Worm (Caenorhabditis elegans) whole organism, young adult: Measurements from ENCODE around the gene Y105C5A.1270.
A peak's percentile ranks its signal among the peaks of the same experiment; 100 is the strongest.

Source experiments
- B0035.1 ChIP-seq: sonication (generic microtip); optimal IDR thresholded peaks from 2 replicates; lab custom pipeline; 2016; ENCODE audit warnings: missing genetic modification characterization, mild to moderate bottlenecking, missing compliant biosample characterization, missing genotype, missing genetic modification reagents
- B0336.3 ChIP-seq: fragments of 200-800 bp; sonication (Bioruptor generic); IDR thresholded peaks from 2 replicates; pipeline ENCODE4 v1.3.6; 2022; ENCODE audit warnings: missing genetic modification characterization, missing compliant biosample characterization
- C17E4.6 ChIP-seq: fragments of 200-800 bp; sonication (Bioruptor generic); IDR thresholded peaks from 2 replicates; pipeline ENCODE4 v1.3.6; 2022; ENCODE audit warnings: missing genetic modification reagents, missing genetic modification characterization, missing compliant biosample characterization
- F10E7.11 ChIP-seq: sonication (generic microtip); optimal IDR thresholded peaks from 2 replicates; lab custom pipeline; 2017; ENCODE audit warnings: mild to moderate bottlenecking, missing genetic modification characterization, moderate library complexity, missing compliant biosample characterization
- F22D6.2 ChIP-seq: sonication (generic microtip); optimal IDR thresholded peaks from 2 replicates; lab custom pipeline; 2016; ENCODE audit warnings: mild to moderate bottlenecking, missing genetic modification characterization, missing compliant biosample characterization
- F37B4.10 ChIP-seq: fragments of 200-800 bp; sonication (Bioruptor generic); IDR thresholded peaks from 2 replicates; pipeline ENCODE4 v1.3.6; 2022; ENCODE audit warnings: missing genetic modification characterization, missing compliant biosample characterization
- F39B2.1 ChIP-seq: fragments of 200-800 bp; sonication (Bioruptor generic); IDR thresholded peaks from 2 replicates; pipeline ENCODE4 v1.3.6; 2022; ENCODE audit warnings: missing genetic modification reagents, missing genetic modification characterization, missing compliant biosample characterization
- F55B11.4 ChIP-seq: sonication (generic microtip); optimal IDR thresholded peaks from 2 replicates; lab custom pipeline; 2016; ENCODE audit warnings: missing compliant biosample characterization, missing genetic modification characterization, borderline replicate concordance; ENCODE audit not compliant: insufficient read depth
- T07F8.4 ChIP-seq: sonication (generic microtip); optimal IDR thresholded peaks from 2 replicates; lab custom pipeline; 2016; ENCODE audit warnings: mild to moderate bottlenecking, missing genetic modification characterization, moderate library complexity, missing compliant biosample characterization
- T26A5.8 ChIP-seq: sonication (generic microtip); optimal IDR thresholded peaks from 2 replicates; lab custom pipeline; 2016; ENCODE audit warnings: missing genetic modification characterization, missing compliant biosample characterization
- Y53F4B.3 ChIP-seq: fragments of 200-800 bp; sonication (Bioruptor generic); IDR thresholded peaks from 2 replicates; pipeline ENCODE4 v1.3.6; 2022; ENCODE audit warnings: missing genetic modification reagents, missing genetic modification characterization, missing compliant biosample characterization
- Y95B8A.8 ChIP-seq: fragments of 200-800 bp; sonication (Bioruptor generic); IDR thresholded peaks from 2 replicates; pipeline ENCODE4 v1.3.6; 2022; ENCODE audit warnings: missing genetic modification reagents, missing genetic modification characterization, missing compliant biosample characterization
- akir-1 ChIP-seq: fragments of 200-800 bp; sonication (Bioruptor generic); optimal IDR thresholded peaks from 2 replicates; lab custom pipeline; 2018; ENCODE audit warnings: mild to moderate bottlenecking, missing genetic modification characterization, moderate library complexity, missing compliant biosample characterization
- aptf-2 ChIP-seq: fragments of 200-800 bp; sonication (Bioruptor generic); conservative IDR thresholded peaks from 2 replicates; pipeline ENCODE4 v1.3.6; 2022; ENCODE audit warnings: missing genetic modification reagents, missing genetic modification characterization, missing compliant biosample characterization
- athp-1 ChIP-seq: sonication (generic microtip); optimal IDR thresholded peaks from 2 replicates; lab custom pipeline; 2017; ENCODE audit warnings: mild to moderate bottlenecking, missing genetic modification characterization, missing compliant biosample characterization
- ccch-3 ChIP-seq: fragments of 200-800 bp; sonication (Bioruptor generic); optimal IDR thresholded peaks from 2 replicates; lab custom pipeline; 2018; ENCODE audit warnings: mild to moderate bottlenecking, missing genetic modification characterization, missing compliant biosample characterization
- ceh-100 ChIP-seq: fragments of 200-800 bp; sonication (Bioruptor generic); IDR thresholded peaks from 2 replicates; pipeline ENCODE4 v1.3.6; 2022; ENCODE audit warnings: missing genetic modification reagents, missing genetic modification characterization, missing compliant biosample characterization
- ceh-91 ChIP-seq: fragments of 200-800 bp; sonication (Bioruptor generic); IDR thresholded peaks from 2 replicates; pipeline ENCODE4 v1.3.6; 2022; ENCODE audit warnings: missing genetic modification reagents, missing genetic modification characterization, missing compliant biosample characterization
- chd-7 ChIP-seq: sonication (generic microtip); optimal IDR thresholded peaks from 2 replicates; lab custom pipeline; 2016; ENCODE audit warnings: mild to moderate bottlenecking, missing genetic modification characterization, moderate library complexity, missing compliant biosample characterization
- egrh-3 ChIP-seq: fragments of 200-800 bp; sonication (Bioruptor generic); IDR thresholded peaks from 2 replicates; pipeline ENCODE4 v1.3.6; 2022; ENCODE audit warnings: missing genetic modification reagents, missing genetic modification characterization, missing compliant biosample characterization
- gei-17 ChIP-seq: fragments of 200-800 bp; sonication (Bioruptor generic); optimal IDR thresholded peaks from 2 replicates; lab custom pipeline; 2018; ENCODE audit warnings: mild to moderate bottlenecking, missing genetic modification characterization, missing compliant biosample characterization
- him-1 ChIP-seq: sonication (generic microtip); optimal IDR thresholded peaks from 2 replicates; lab custom pipeline; 2016; ENCODE audit warnings: missing genotype, missing genetic modification reagents, missing genetic modification characterization, missing compliant biosample characterization
- hlh-26 ChIP-seq: fragments of 200-800 bp; sonication (Bioruptor generic); conservative IDR thresholded peaks from 2 replicates; pipeline ENCODE4 v1.3.6; 2022; ENCODE audit warnings: missing genetic modification reagents, missing genetic modification characterization, missing compliant biosample characterization
- lag-1 ChIP-seq: fragments of 200-800 bp; sonication (Bioruptor generic); IDR thresholded peaks from 2 replicates; pipeline ENCODE4 v1.3.6; 2022; ENCODE audit warnings: missing genetic modification reagents, missing genetic modification characterization, missing compliant biosample characterization
- let-607 ChIP-seq, 2 experiments: fragments of 200-800 bp in 1 of 2; sonication (Bioruptor generic) in 1 of 2; sonication (generic microtip) in 1 of 2; optimal IDR thresholded peaks; 2 replicates each; lab custom pipeline; 2016 to 2018; ENCODE audit warnings: mild to moderate bottlenecking in 2 of 2, missing compliant biosample characterization in 2 of 2, missing genetic modification characterization in 2 of 2, moderate library complexity in 2 of 2, missing genotype in 1 of 2
- lin-26 ChIP-seq: fragments of 200-800 bp; sonication (Bioruptor generic); IDR thresholded peaks from 2 replicates; pipeline ENCODE4 v1.3.6; 2022; ENCODE audit warnings: missing genetic modification reagents, missing genetic modification characterization, missing compliant biosample characterization
- lin-35 ChIP-seq, 3 experiments: fragments of 150-350 bp in 2 of 3; sonication (generic microtip) in 1 of 3; optimal IDR thresholded peaks; 2 replicates each; lab custom pipeline; 2014 to 2018; ENCODE audit warnings: missing biosample characterization in 3 of 3, missing genetic modification characterization in 3 of 3, missing genetic modification reagents in 3 of 3
- lin-40 ChIP-seq: sonication (generic microtip); optimal IDR thresholded peaks from 2 replicates; lab custom pipeline; 2016; ENCODE audit warnings: missing genetic modification characterization, mild to moderate bottlenecking, missing compliant biosample characterization, missing genotype, missing genetic modification reagents
- lin-54 ChIP-seq: fragments of 200-800 bp; sonication (Bioruptor generic); optimal IDR thresholded peaks from 2 replicates; lab custom pipeline; 2018; ENCODE audit warnings: mild to moderate bottlenecking, missing genetic modification characterization, missing compliant biosample characterization
- lir-1 ChIP-seq: fragments of 200-800 bp; sonication (Bioruptor generic); conservative IDR thresholded peaks from 2 replicates; pipeline ENCODE4 v1.3.6; 2022; ENCODE audit warnings: missing genetic modification reagents, missing genetic modification characterization, missing compliant biosample characterization
- lsl-1 ChIP-seq: fragments of 200-800 bp; sonication (Bioruptor generic); optimal IDR thresholded peaks from 2 replicates; lab custom pipeline; 2018; ENCODE audit warnings: mild to moderate bottlenecking, missing genetic modification characterization, moderate library complexity, missing compliant biosample characterization
- madf-8 ChIP-seq: fragments of 200-800 bp; sonication (Bioruptor generic); conservative IDR thresholded peaks from 2 replicates; pipeline ENCODE4 v1.3.6; 2022; ENCODE audit warnings: missing genetic modification reagents, missing genetic modification characterization, missing compliant biosample characterization
- nfya-1 ChIP-seq: sonication (generic microtip); optimal IDR thresholded peaks from 2 replicates; lab custom pipeline; 2017; ENCODE audit warnings: antibody characterized with exemption, missing compliant biosample characterization, missing genetic modification characterization, borderline replicate concordance; ENCODE audit not compliant: insufficient read depth
- nhr-179 ChIP-seq: sonication (generic microtip); optimal IDR thresholded peaks from 2 replicates; lab custom pipeline; 2016; ENCODE audit warnings: mild to moderate bottlenecking, missing genetic modification characterization, missing compliant biosample characterization
- nhr-27 ChIP-seq: fragments of 200-800 bp; sonication (Bioruptor generic); optimal IDR thresholded peaks from 2 replicates; lab custom pipeline; 2018; ENCODE audit warnings: mild to moderate bottlenecking, missing genetic modification characterization, moderate library complexity, missing compliant biosample characterization
- rpc-1 ChIP-seq, 2 experiments: fragments of 150-350 bp in 1 of 2; sonication (generic microtip) in 1 of 2; optimal IDR thresholded peaks; 2 replicates each; lab custom pipeline; 2014 to 2018; ENCODE audit warnings: missing biosample characterization in 1 of 2, missing genetic modification characterization in 1 of 2, missing genetic modification reagents in 1 of 2, missing genotype in 1 of 2
- snpc-1.3 ChIP-seq: sonication (generic microtip); optimal IDR thresholded peaks from 2 replicates; lab custom pipeline; 2017; ENCODE audit warnings: missing genetic modification characterization, mild to moderate bottlenecking, missing compliant biosample characterization, antibody characterized with exemption, moderate library complexity, missing genotype, missing genetic modification reagents; ENCODE audit not compliant: insufficient read depth
- snpc-3.4 ChIP-seq: sonication (generic microtip); optimal IDR thresholded peaks from 2 replicates; lab custom pipeline; 2017; ENCODE audit warnings: missing genetic modification characterization, mild to moderate bottlenecking, missing compliant biosample characterization, antibody characterized with exemption, moderate library complexity, missing genotype, missing genetic modification reagents
- sptf-2 ChIP-seq: fragments of 200-800 bp; sonication (Bioruptor generic); optimal IDR thresholded peaks from 2 replicates; lab custom pipeline; 2018; ENCODE audit warnings: mild to moderate bottlenecking, missing genetic modification characterization, missing compliant biosample characterization
- tbx-9 ChIP-seq: sonication (generic microtip); optimal IDR thresholded peaks from 2 replicates; lab custom pipeline; 2016; ENCODE audit warnings: borderline replicate concordance, missing genetic modification characterization, inconsistent platforms, missing compliant biosample characterization
- unc-62 ChIP-seq: fragments of 150-350 bp; optimal IDR thresholded peaks from 2 replicates; lab custom pipeline; 2014; ENCODE audit warnings: missing biosample characterization, missing genetic modification reagents, missing genetic modification characterization
- xnd-1 ChIP-seq: sonication (generic microtip); optimal IDR thresholded peaks from 2 replicates; lab custom pipeline; 2016; ENCODE audit warnings: missing genotype, missing genetic modification reagents, missing genetic modification characterization, missing compliant biosample characterization
- zim-3 ChIP-seq: sonication (generic microtip); optimal IDR thresholded peaks from 2 replicates; lab custom pipeline; 2017; ENCODE audit warnings: mild to moderate bottlenecking, missing genetic modification characterization, moderate library complexity, missing compliant biosample characterization
- ztf-18 ChIP-seq: sonication (generic microtip); optimal IDR thresholded peaks from 2 replicates; lab custom pipeline; 2016; ENCODE audit warnings: missing genotype, mild to moderate bottlenecking, missing genetic modification characterization, missing compliant biosample characterization
- ztf-26 ChIP-seq: sonication (generic microtip); optimal IDR thresholded peaks from 2 replicates; lab custom pipeline; 2017; ENCODE audit warnings: missing genetic modification characterization, missing compliant biosample characterization
- ztf-6 ChIP-seq: fragments of 200-800 bp; sonication (Bioruptor generic); IDR thresholded peaks from 2 replicates; pipeline ENCODE4 v1.3.6; 2022; ENCODE audit warnings: missing genetic modification reagents, missing genetic modification characterization, missing compliant biosample characterization

The Y105C5A.1270 gene

DNA sequence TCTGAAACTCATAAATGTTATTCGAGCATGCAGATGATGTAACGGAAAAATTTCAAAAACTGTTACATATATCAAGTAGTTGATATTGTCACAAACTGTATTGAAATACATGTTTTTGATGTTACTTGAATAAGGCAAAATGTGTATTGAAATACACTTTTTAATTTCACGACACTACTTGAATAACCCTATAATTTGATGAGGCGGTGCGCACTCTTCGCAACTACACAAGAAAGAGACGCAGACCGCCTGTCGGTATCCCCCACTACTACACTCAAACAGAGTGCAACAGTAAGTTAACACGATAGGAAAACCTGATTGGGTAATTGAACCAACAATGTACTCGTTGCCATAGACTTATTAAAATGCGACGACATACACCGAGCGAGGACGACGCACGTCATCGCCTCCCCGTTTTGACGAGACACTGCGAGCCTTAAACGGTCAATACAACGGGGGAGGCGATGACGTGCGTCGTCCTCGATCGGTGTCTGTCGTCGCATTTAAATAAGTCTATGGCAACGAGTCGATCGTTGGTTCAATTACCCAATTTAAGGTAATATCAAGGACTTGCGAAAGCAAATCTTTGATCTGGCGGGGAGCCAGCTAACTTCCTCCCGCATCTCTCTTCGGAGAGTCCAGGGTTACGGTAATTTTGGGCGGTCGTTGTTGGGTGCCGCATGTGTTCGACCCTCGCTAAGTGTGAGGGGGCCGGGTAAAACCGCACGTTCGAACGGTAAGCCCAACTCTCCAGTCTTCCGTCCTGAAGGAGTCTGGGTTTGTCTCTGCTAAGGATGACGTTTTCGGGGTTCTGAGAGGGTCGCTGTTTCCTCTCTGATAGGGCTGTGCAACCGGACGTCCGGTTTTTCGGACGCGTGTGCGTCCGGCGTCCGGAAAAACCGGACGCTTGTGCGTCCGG is 6.7 kb upstream of the Y105C5A.1270 start (continued):
- TF ChIP-seq zim-3 (tag; lab: Kevin White, UChicago): no peak
- no peak for TF ChIP-seq hlh-26 (GFP tag; lab: Robert Waterston, UW)
- TF ChIP-seq rpc-1 (optimal IDR thresholded peaks at IDR 0.05; lab: Kevin White, UChicago): no peak
- no peak for TF ChIP-seq rpc-1 (tag; optimal IDR thresholded peaks at IDR 0.05; lab: Kevin White, UChicago)
- TF ChIP-seq F37B4.10: no peak
- no peak for TF ChIP-seq ceh-91 (GFP tag; lab: Robert Waterston, UW)
- TF ChIP-seq athp-1 (tag; lab: Kevin White, UChicago): no peak
- no peak for TF ChIP-seq ccch-3 (GFP tag; lab: Kevin White, UChicago)
- TF ChIP-seq C17E4.6 (GFP tag; lab: Robert Waterston, UW): no peak
- no peak for TF ChIP-seq B0035.1 (tag; lab: Kevin White, UChicago)
- TF ChIP-seq snpc-1.3 (tag; lab: Kevin White, UChicago): no peak
- TF ChIP-seq ceh-100 (GFP tag; lab: Robert Waterston, UW): no peak
- no peak for TF ChIP-seq nhr-27 (tag; lab: Kevin White, UChicago)
- TF ChIP-seq snpc-3.4 (tag; lab: Kevin White, UChicago): peak; percentile 2
- no peak for TF ChIP-seq ztf-6 (GFP tag; lab: Robert Waterston, UW)
- TF ChIP-seq F55B11.4 (tag; lab: Kevin White, UChicago): no peak
- TF ChIP-seq T07F8.4 (tag; lab: Kevin White, UChicago): no peak
- TF ChIP-seq lsl-1 (GFP tag; lab: Kevin White, UChicago): no peak
- no peak for TF ChIP-seq Y95B8A.8 (GFP tag; lab: Robert Waterston, UW)
- no peak for TF ChIP-seq lin-35 (GFP tag; optimal IDR thresholded peaks at IDR 0.05; lab: Kevin White, UChicago)
- no peak for TF ChIP-seq B0336.3
- TF ChIP-seq F10E7.11 (tag; lab: Kevin White, UChicago): no peak
- no peak for TF ChIP-seq unc-62 (GFP tag; lab: Kevin White, UChicago)
- TF ChIP-seq let-607 (tag; optimal IDR thresholded peaks at IDR 0.05; lab: Kevin White, UChicago): no peak
- no peak for TF ChIP-seq F22D6.2
- no peak for TF ChIP-seq akir-1 (GFP tag; lab: Kevin White, UChicago)
- TF ChIP-seq lag-1 (GFP tag; lab: Robert Waterston, UW): no peak
- TF ChIP-seq nhr-179 (tag; lab: Kevin White, UChicago): no peak
- TF ChIP-seq xnd-1 (tag; lab: Kevin White, UChicago): no peak
- no peak for TF ChIP-seq him-1 (tag; lab: Kevin White, UChicago)
- TF ChIP-seq lir-1 (GFP tag; lab: Robert Waterston, UW): no peak
- TF ChIP-seq egrh-3: no peak
- TF ChIP-seq aptf-2: 0 out of 2 replicates have a peak, but pooled peaks have one; percentile 6
- no peak for TF ChIP-seq chd-7 (tag; lab: Kevin White, UChicago)
- TF ChIP-seq T26A5.8 (tag; lab: Kevin White, UChicago): no peak
- no peak for TF ChIP-seq tbx-9 (tag; lab: Kevin White, UChicago)
- TF ChIP-seq nfya-1 (tag; lab: Kevin White, UChicago): no peak
- no peak for TF ChIP-seq ztf-18 (tag; lab: Kevin White, UChicago)
- TF ChIP-seq gei-17 (GFP tag; lab: Kevin White, UChicago): no peak
- peak; percentile 55; the same call in 1 of the 2 replicates for TF ChIP-seq lin-26
- TF ChIP-seq sptf-2 (GFP tag; lab: Kevin White, UChicago): no peak
- TF ChIP-seq F39B2.1 (GFP tag; lab: Robert Waterston, UW): no peak
- no peak for TF ChIP-seq ztf-26 (tag; lab: Kevin White, UChicago)
- TF ChIP-seq lin-40: no peak
- no peak for TF ChIP-seq lin-54 (GFP tag; lab: Kevin White, UChicago)
- no peak for TF ChIP-seq madf-8
- no peak for TF ChIP-seq Y53F4B.3 (GFP tag; lab: Robert Waterston, UW)
